Fruit fly (Drosophila melanogaster) whole organism, embryonic: ENCODE results near the gene pim.

Source experiments
- CG1024 ChIP-seq: fragments of 200-800 bp; sonication (Bioruptor generic); IDR thresholded peaks from 2 replicates; pipeline ENCODE4 v1.3.6; 2022; ENCODE audit warnings: missing biosample characterization, missing genetic modification characterization
- CG11723 ChIP-seq: fragments of 200-800 bp; sonication (Bioruptor generic); optimal IDR thresholded peaks from 2 replicates; lab custom pipeline; 2017; ENCODE audit warnings: missing biosample characterization, mild to moderate bottlenecking, missing genetic modification characterization
- CG13624 ChIP-seq: fragments of 200-800 bp; sonication (Bioruptor generic); optimal IDR thresholded peaks from 2 replicates; lab custom pipeline; 2016; ENCODE audit warnings: missing biosample characterization, missing genetic modification characterization
- CG1647 ChIP-seq: fragments of 200-800 bp; sonication (Bioruptor generic); optimal IDR thresholded peaks from 3 replicates; lab custom pipeline; 2016; ENCODE audit warnings: missing biosample characterization, missing genetic modification characterization
- CG17568 ChIP-seq: fragments of 200-800 bp; sonication (Bioruptor generic); optimal IDR thresholded peaks from 2 replicates; lab custom pipeline; 2018; ENCODE audit warnings: missing biosample characterization, mild to moderate bottlenecking, missing genetic modification characterization, moderate library complexity
- CG18476 ChIP-seq: fragments of 200-800 bp; sonication (Bioruptor generic); optimal IDR thresholded peaks from 2 replicates; lab custom pipeline; 2016; ENCODE audit warnings: missing biosample characterization, mild to moderate bottlenecking, missing genetic modification characterization
- CG2712 ChIP-seq: fragments of 200-800 bp; optimal IDR thresholded peaks from 3 replicates; lab custom pipeline; 2019; ENCODE audit warnings: missing biosample characterization, mild to moderate bottlenecking, missing genetic modification characterization, moderate library complexity
- CG2875 ChIP-seq: fragments of 200-800 bp; sonication (Bioruptor generic); optimal IDR thresholded peaks from 2 replicates; lab custom pipeline; 2017; ENCODE audit warnings: missing biosample characterization, mild to moderate bottlenecking, missing genetic modification characterization, missing genetic modification reagents
- CG31365 ChIP-seq: fragments of 200-800 bp; sonication (Bioruptor generic); optimal IDR thresholded peaks from 2 replicates; lab custom pipeline; 2018; ENCODE audit warnings: missing biosample characterization, mild to moderate bottlenecking, missing genetic modification characterization
- CG43689 ChIP-seq: fragments of 200-800 bp; sonication (Bioruptor generic); IDR thresholded peaks from 2 replicates; pipeline ENCODE4 v1.3.6; 2022; ENCODE audit warnings: missing biosample characterization, missing genetic modification characterization
- CG4424 ChIP-seq: fragments of 200-800 bp; sonication (Bioruptor generic); optimal IDR thresholded peaks from 3 replicates; lab custom pipeline; 2016; ENCODE audit warnings: missing biosample characterization, missing genetic modification characterization
- CG4707 ChIP-seq: fragments of 200-800 bp; sonication (Bioruptor generic); optimal IDR thresholded peaks from 2 replicates; lab custom pipeline; 2018; ENCODE audit warnings: missing biosample characterization, mild to moderate bottlenecking, missing genetic modification characterization, moderate library complexity
- CG6272 ChIP-seq: fragments of 200-800 bp; sonication (Bioruptor generic); IDR thresholded peaks from 2 replicates; pipeline ENCODE4 v1.3.6; 2022; ENCODE audit warnings: missing biosample characterization, missing genetic modification characterization
- CG6654 ChIP-seq: fragments of 200-800 bp; sonication (Bioruptor generic); optimal IDR thresholded peaks from 2 replicates; lab custom pipeline; 2017; ENCODE audit warnings: missing biosample characterization, mild to moderate bottlenecking, missing genetic modification characterization
- CG7271 ChIP-seq: fragments of 200-800 bp; sonication (Bioruptor generic); optimal IDR thresholded peaks from 2 replicates; lab custom pipeline; 2018; ENCODE audit warnings: missing biosample characterization, mild to moderate bottlenecking, missing genetic modification characterization, moderate library complexity
- CG7357 ChIP-seq: fragments of 200-800 bp; sonication (Bioruptor generic); IDR thresholded peaks from 3 replicates; pipeline ENCODE4 v1.3.6; 2022; ENCODE audit warnings: missing biosample characterization, missing genetic modification characterization
- CG8359 ChIP-seq: fragments of 200-800 bp; sonication (Bioruptor generic); optimal IDR thresholded peaks from 2 replicates; lab custom pipeline; 2017; ENCODE audit warnings: missing biosample characterization, mild to moderate bottlenecking, missing genetic modification characterization, borderline replicate concordance
- CG8388 ChIP-seq: fragments of 200-800 bp; sonication (Bioruptor generic); optimal IDR thresholded peaks from 2 replicates; lab custom pipeline; 2019; ENCODE audit warnings: missing biosample characterization, mild to moderate bottlenecking, missing genetic modification characterization, moderate library complexity
- CG8924 ChIP-seq: fragments of 200-800 bp; optimal IDR thresholded peaks from 3 replicates; lab custom pipeline; 2019; ENCODE audit warnings: missing biosample characterization, mild to moderate bottlenecking, missing genetic modification characterization, moderate library complexity
- CG9437 ChIP-seq: fragments of 200-800 bp; sonication (Bioruptor generic); optimal IDR thresholded peaks from 2 replicates; lab custom pipeline; 2018; ENCODE audit warnings: missing biosample characterization, mild to moderate bottlenecking, missing genetic modification characterization
- Dfd ChIP-seq, 2 experiments: fragments of >200 bp; optimal IDR thresholded peaks; 2 replicates each; lab custom pipeline; 2017; ENCODE audit warnings: missing biosample characterization in 2 of 2, missing genetic modification characterization in 2 of 2
- HLHmδ ChIP-seq: fragments of 200-800 bp; sonication (Bioruptor generic); optimal IDR thresholded peaks from 2 replicates; lab custom pipeline; 2018; ENCODE audit warnings: missing biosample characterization, mild to moderate bottlenecking, missing genetic modification characterization, moderate library complexity
- Hmr ChIP-seq: fragments of 200-800 bp; sonication (Bioruptor generic); optimal IDR thresholded peaks from 3 replicates; lab custom pipeline; 2017; ENCODE audit warnings: mild to moderate bottlenecking, missing biosample characterization, missing genetic modification reagents, missing genetic modification characterization
- MTF-1 ChIP-seq: fragments of 200-800 bp; sonication (Bioruptor generic); optimal IDR thresholded peaks from 2 replicates; lab custom pipeline; 2018; ENCODE audit warnings: missing biosample characterization, mild to moderate bottlenecking, missing genetic modification characterization, borderline replicate concordance
- Myb ChIP-seq: fragments of 200-800 bp; sonication (Bioruptor generic); optimal IDR thresholded peaks from 2 replicates; lab custom pipeline; 2016; ENCODE audit warnings: missing biosample characterization, missing genetic modification characterization
- NC2α ChIP-seq: fragments of 200-800 bp; sonication (Bioruptor generic); optimal IDR thresholded peaks from 2 replicates; lab custom pipeline; 2016; ENCODE audit warnings: missing biosample characterization, missing genetic modification characterization
- Neu2 ChIP-seq: fragments of 200-800 bp; sonication (Bioruptor generic); optimal IDR thresholded peaks from 3 replicates; lab custom pipeline; 2016; ENCODE audit warnings: missing biosample characterization, missing genetic modification characterization, borderline replicate concordance
- Nf-YA ChIP-seq: fragments of 200-800 bp; sonication (Bioruptor generic); IDR thresholded peaks from 2 replicates; pipeline ENCODE4 v1.3.6; 2022; ENCODE audit warnings: missing biosample characterization, missing genetic modification characterization
- Oli ChIP-seq: fragments of 200-800 bp; sonication (Bioruptor generic); optimal IDR thresholded peaks from 2 replicates; lab custom pipeline; 2018; ENCODE audit warnings: missing biosample characterization, mild to moderate bottlenecking, missing genetic modification characterization, moderate library complexity
- Ptx1 ChIP-seq: fragments of 200-800 bp; sonication (Bioruptor generic); IDR thresholded peaks from 2 replicates; pipeline ENCODE4 v1.3.6; 2022; ENCODE audit warnings: missing biosample characterization, missing genetic modification characterization
- Sox100B ChIP-seq: fragments of 200-800 bp; sonication (Bioruptor generic); optimal IDR thresholded peaks from 3 replicates; lab custom pipeline; 2018; ENCODE audit warnings: missing biosample characterization, mild to moderate bottlenecking, missing genetic modification characterization
- Sry-β ChIP-seq: fragments of 200-800 bp; sonication (Bioruptor generic); optimal IDR thresholded peaks from 2 replicates; lab custom pipeline; 2018; ENCODE audit warnings: missing biosample characterization, mild to moderate bottlenecking, missing genetic modification characterization, moderate library complexity
- Ssrp ChIP-seq: fragments of 200-800 bp; sonication (Bioruptor generic); optimal IDR thresholded peaks from 2 replicates; lab custom pipeline; 2018; ENCODE audit warnings: missing biosample characterization, mild to moderate bottlenecking, missing genetic modification characterization, moderate library complexity
- cad ChIP-seq: fragments of >200 bp; optimal IDR thresholded peaks from 2 replicates; lab custom pipeline; 2017; ENCODE audit warnings: missing biosample characterization, missing genetic modification characterization
- cas ChIP-seq: fragments of 200-800 bp; sonication (Bioruptor generic); IDR thresholded peaks from 2 replicates; pipeline ENCODE4 v1.3.6; 2022; ENCODE audit warnings: missing biosample characterization, missing genetic modification characterization
- chif ChIP-seq, 2 experiments: fragments of 200-800 bp; sonication (Bioruptor generic); optimal IDR thresholded peaks; 3 replicates each; lab custom pipeline; 2016; ENCODE audit warnings: missing biosample characterization in 2 of 2, missing genetic modification characterization in 2 of 2
- da ChIP-seq: fragments of 200-800 bp; sonication (Bioruptor generic); optimal IDR thresholded peaks from 2 replicates; lab custom pipeline; 2016; ENCODE audit warnings: missing biosample characterization, missing genetic modification characterization
- dmrt11E ChIP-seq: fragments of 200-800 bp; sonication (Bioruptor generic); optimal IDR thresholded peaks from 3 replicates; lab custom pipeline; 2018; ENCODE audit warnings: missing biosample characterization, mild to moderate bottlenecking, missing genetic modification characterization, moderate library complexity
- dmrt99B ChIP-seq: fragments of 200-800 bp; sonication (Bioruptor generic); optimal IDR thresholded peaks from 2 replicates; lab custom pipeline; 2018; ENCODE audit warnings: missing biosample characterization, mild to moderate bottlenecking, missing genetic modification characterization, moderate library complexity
- eyg ChIP-seq: fragments of 200-800 bp; sonication (Bioruptor generic); optimal IDR thresholded peaks from 3 replicates; lab custom pipeline; 2016; ENCODE audit warnings: missing biosample characterization, missing genetic modification characterization
- gce ChIP-seq: fragments of 200-800 bp; sonication (Bioruptor generic); IDR thresholded peaks from 3 replicates; pipeline ENCODE4 v1.3.6; 2022; ENCODE audit warnings: missing biosample characterization, missing genetic modification characterization
- ham ChIP-seq: fragments of 200-800 bp; sonication (Bioruptor generic); IDR thresholded peaks from 2 replicates; pipeline ENCODE4 v1.3.6; 2022; ENCODE audit warnings: missing biosample characterization, missing genetic modification characterization
- jigr1 ChIP-seq: fragments of 200-800 bp; sonication (Bioruptor generic); IDR thresholded peaks from 3 replicates; pipeline ENCODE4 v1.3.6; 2022; ENCODE audit warnings: missing biosample characterization, missing genetic modification characterization
- mam ChIP-seq: fragments of 200-800 bp; sonication (Bioruptor generic); optimal IDR thresholded peaks from 3 replicates; lab custom pipeline; 2016; ENCODE audit warnings: missing biosample characterization, missing genetic modification characterization
- odd ChIP-seq: fragments of 200-800 bp; sonication (Bioruptor generic); optimal IDR thresholded peaks from 2 replicates; lab custom pipeline; 2017; ENCODE audit warnings: missing biosample characterization, mild to moderate bottlenecking, missing genetic modification characterization
- so ChIP-seq: fragments of 200-800 bp; sonication (Bioruptor generic); IDR thresholded peaks from 3 replicates; pipeline ENCODE4 v1.3.6; 2022; ENCODE audit warnings: missing biosample characterization, missing genetic modification characterization
- stwl ChIP-seq: fragments of 200-800 bp; sonication (Bioruptor generic); optimal IDR thresholded peaks from 3 replicates; lab custom pipeline; 2018; ENCODE audit warnings: missing biosample characterization, mild to moderate bottlenecking, missing genetic modification characterization, moderate library complexity
- trh ChIP-seq: fragments of 200-800 bp; sonication (Bioruptor generic); optimal IDR thresholded peaks from 2 replicates; lab custom pipeline; 2016; ENCODE audit warnings: missing biosample characterization, missing genetic modification characterization
- zen ChIP-seq: fragments of 200-800 bp; sonication (Bioruptor generic); optimal IDR thresholded peaks from 3 replicates; lab custom pipeline; 2018; ENCODE audit warnings: missing biosample characterization, mild to moderate bottlenecking, missing genetic modification characterization, moderate library complexity
- zfh2 ChIP-seq: fragments of 200-800 bp; sonication (Bioruptor generic); optimal IDR thresholded peaks from 2 replicates; lab custom pipeline; 2016; ENCODE audit warnings: missing biosample characterization, missing genetic modification characterization

The pim gene

dm6 chr2L:10386208-10386805 is 23.5 kb downstream of the pim start, which contains the start of the genes Cdk1 and mRpS7 (continued):
- TF ChIP-seq HLHmδ: no peak
- peak; percentile 75 for TF ChIP-seq Ssrp (tag; lab: Kevin White, UChicago)
- peak; percentile 52 for TF ChIP-seq zfh2 (GFP tag; lab: Kevin White, UChicago)
- TF ChIP-seq CG8388 (GFP tag; lab: Kevin White, UChicago): peak; percentile 79
- TF ChIP-seq dmrt11E (tag; lab: Kevin White, UChicago): peak; percentile 71
- TF ChIP-seq CG4707 (GFP tag; lab: Kevin White, UChicago): peak; percentile 12
- peak; percentile 37 for TF ChIP-seq CG7271 (tag; lab: Kevin White, UChicago)
- peak; percentile 73 for TF ChIP-seq Hmr
- TF ChIP-seq CG4424 (GFP tag; lab: Kevin White, UChicago): peak; percentile 70
- peak; percentile 70 for TF ChIP-seq zen (tag; lab: Kevin White, UChicago)
- TF ChIP-seq CG1024 (GFP tag; lab: Robert Waterston, UW): peak; percentile 69; the same call in 1 of the 2 replicates
- TF ChIP-seq Sry-β (GFP tag; lab: Kevin White, UChicago): no peak
- TF ChIP-seq jigr1: peak; percentile 65; the same call in 1 of the 3 replicates
- TF ChIP-seq CG31365 (tag; lab: Kevin White, UChicago): no peak
- TF ChIP-seq CG13624 (GFP tag; lab: Kevin White, UChicago): peak; percentile 63
- TF ChIP-seq Dfd (GFP tag; optimal IDR thresholded peaks at IDR 0.05; lab: Kevin White, UChicago): no peak
- TF ChIP-seq CG1647 (GFP tag; lab: Kevin White, UChicago): no peak
- TF ChIP-seq CG9437 (GFP tag; lab: Kevin White, UChicago): peak; percentile 80
- TF ChIP-seq gce (GFP tag; lab: Robert Waterston, UW): peak; percentile 67; the same call in 1 of the 3 replicates
- no peak for TF ChIP-seq CG43689 (GFP tag; lab: Robert Waterston, UW)
- TF ChIP-seq CG17568 (GFP tag; lab: Kevin White, UChicago): no peak
- peak; percentile 78 for TF ChIP-seq dmrt99B (tag; lab: Kevin White, UChicago)
- peak; percentile 56 for TF ChIP-seq mam (GFP tag; lab: Kevin White, UChicago)
- peak; percentile 65; the same call in 2 of the 3 replicates for TF ChIP-seq CG7357 (GFP tag; lab: Robert Waterston, UW)
- TF ChIP-seq Nf-YA (GFP tag; lab: Robert Waterston, UW): no peak
- 0 out of 3 replicates have a peak, but pooled peaks have one; percentile 34 for TF ChIP-seq so (GFP tag; lab: Robert Waterston, UW)
- no peak for TF ChIP-seq cad (GFP tag; lab: Kevin White, UChicago)
- peak; percentile 17 to 53 for TF ChIP-seq chif (GFP tag; optimal IDR thresholded peaks at IDR 0.05; lab: Kevin White, UChicago)
- peak; percentile 27 for TF ChIP-seq CG2875 (GFP tag; lab: Kevin White, UChicago)
- peak; percentile 87 for TF ChIP-seq CG8924 (tag; lab: Kevin White, UChicago)
- TF ChIP-seq Sox100B (GFP tag; lab: Kevin White, UChicago): peak; percentile 76
- TF ChIP-seq CG6272: 0 out of 2 replicates have a peak, but pooled peaks have one; percentile 7
- TF ChIP-seq Neu2: no peak
- TF ChIP-seq CG2712: peak; percentile 84
- peak; percentile 27 for TF ChIP-seq CG8359 (GFP tag; lab: Kevin White, UChicago)
- no peak for TF ChIP-seq eyg
- no peak for TF ChIP-seq MTF-1 (GFP tag; lab: Kevin White, UChicago)
- peak; percentile 34 for TF ChIP-seq da (GFP tag; lab: Kevin White, UChicago)
- TF ChIP-seq NC2α (GFP tag; lab: Kevin White, UChicago): no peak
- TF ChIP-seq odd (GFP tag; lab: Kevin White, UChicago): no peak
- peak; percentile 64 for TF ChIP-seq CG18476 (GFP tag; lab: Kevin White, UChicago)
- TF ChIP-seq CG6654 (GFP tag; lab: Kevin White, UChicago): peak; percentile 7
- TF ChIP-seq Oli (tag; lab: Kevin White, UChicago): peak; percentile 77
- peak; percentile 40 for TF ChIP-seq Myb (GFP tag; lab: Kevin White, UChicago)
- TF ChIP-seq trh (GFP tag; lab: Kevin White, UChicago): peak; percentile 60
- TF ChIP-seq ham (GFP tag; lab: Robert Waterston, UW): no peak
- TF ChIP-seq CG11723 (GFP tag; lab: Kevin White, UChicago): peak; percentile 86
- TF ChIP-seq Ptx1 (GFP tag; lab: Robert Waterston, UW): peak; percentile 65
- TF ChIP-seq stwl (tag; lab: Kevin White, UChicago): no peak
- TF ChIP-seq cas (GFP tag; lab: Robert Waterston, UW): no peak
